Worm (Caenorhabditis elegans): ENCODE results near the gene C04G6.13.
A peak's percentile ranks its signal among the peaks of the same experiment; 100 is the strongest.

DNA sequence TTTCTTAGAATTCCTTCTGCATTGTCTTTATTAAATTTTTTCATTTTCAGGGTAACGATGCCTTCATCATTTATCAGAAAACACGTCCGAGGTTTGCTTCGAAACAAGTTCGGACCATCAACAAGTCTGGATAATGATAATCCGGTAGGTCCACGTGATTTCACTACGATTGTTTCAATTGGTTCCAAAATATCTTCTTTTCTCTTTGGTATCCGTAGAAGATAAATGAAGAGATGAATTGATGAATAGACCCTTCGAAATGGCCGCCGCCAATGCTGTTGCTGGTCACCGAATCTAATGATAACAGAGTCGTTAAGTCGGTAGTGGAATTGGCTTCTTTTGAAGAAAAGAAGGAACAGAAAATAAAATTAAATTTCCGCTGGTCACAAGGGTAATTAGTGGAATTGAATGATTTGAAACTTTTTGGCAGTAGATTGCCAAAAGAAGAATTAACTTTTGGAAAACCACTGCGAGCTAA lies 44.1 kb upstream of the C04G6.13 start, which contains the start of gene F33G12.6:
- TF ChIP-seq ztf-4 (tag; optimal IDR thresholded peaks at IDR 0.05) (no peak), unc-86 (tag; optimal IDR thresholded peaks at IDR 0.05) (no peak), elt-2 (tag; optimal IDR thresholded peaks at IDR 0.05) (no peak), nhr-76 (tag; optimal IDR thresholded peaks at IDR 0.05) (no peak), nhr-77 (tag; optimal IDR thresholded peaks at IDR 0.05) (no peak), elt-3 (tag; optimal IDR thresholded peaks at IDR 0.05) (peak in 2 of 6 experiments; percentile 19 to 46), snpc-4 (tag; optimal IDR thresholded peaks at IDR 0.05) (no peak), jun-1 (tag; optimal IDR thresholded peaks at IDR 0.05) (no peak), lir-3 (tag; optimal IDR thresholded peaks at IDR 0.05; ENCODE audit: poor library complexity) (no peak)
